Fruit fly (Drosophila melanogaster) whole organism, embryonic: Measurements from ENCODE around the gene CSN5.

Experiments
- BtbVII ChIP-seq: fragments of 200-800 bp; sonication (Bioruptor generic); optimal IDR thresholded peaks from 3 replicates; lab custom pipeline; 2017; ENCODE audit warnings: missing biosample characterization, mild to moderate bottlenecking, missing genetic modification characterization
- CG10147 ChIP-seq: fragments of 200-800 bp; sonication (Bioruptor generic); optimal IDR thresholded peaks from 2 replicates; lab custom pipeline; 2019; ENCODE audit warnings: missing biosample characterization, mild to moderate bottlenecking, missing genetic modification characterization, moderate library complexity
- CG12219 ChIP-seq: fragments of 200-800 bp; sonication (Bioruptor generic); optimal IDR thresholded peaks from 3 replicates; lab custom pipeline; 2018; ENCODE audit warnings: missing biosample characterization, mild to moderate bottlenecking, missing genetic modification characterization
- CG13624 ChIP-seq: fragments of 200-800 bp; sonication (Bioruptor generic); optimal IDR thresholded peaks from 2 replicates; lab custom pipeline; 2016; ENCODE audit warnings: missing biosample characterization, missing genetic modification characterization
- CG17328 ChIP-seq: fragments of 200-800 bp; sonication (Bioruptor generic); IDR thresholded peaks from 2 replicates; pipeline ENCODE4 v1.3.6; 2022; ENCODE audit warnings: missing biosample characterization, missing genetic modification characterization
- CG2678 ChIP-seq: fragments of 200-800 bp; sonication (Bioruptor generic); optimal IDR thresholded peaks from 3 replicates; lab custom pipeline; 2019; ENCODE audit warnings: missing biosample characterization, mild to moderate bottlenecking, missing genetic modification characterization, moderate library complexity
- fd102C ChIP-seq: fragments of 200-800 bp; sonication (Bioruptor generic); optimal IDR thresholded peaks from 2 replicates; lab custom pipeline; 2018; ENCODE audit warnings: missing biosample characterization, mild to moderate bottlenecking, missing genetic modification characterization, moderate library complexity
- gro ChIP-seq: fragments of 200-800 bp; sonication (Bioruptor generic); optimal IDR thresholded peaks from 2 replicates; lab custom pipeline; 2016; ENCODE audit warnings: missing biosample characterization, missing genetic modification characterization
- h ChIP-seq: fragments of >200 bp; optimal IDR thresholded peaks from 2 replicates; lab custom pipeline; 2017
- ham ChIP-seq: fragments of 200-800 bp; sonication (Bioruptor generic); IDR thresholded peaks from 2 replicates; pipeline ENCODE4 v1.3.6; 2022; ENCODE audit warnings: missing biosample characterization, missing genetic modification characterization
- ssp ChIP-seq: fragments of 200-800 bp; sonication (Bioruptor generic); IDR thresholded peaks from 2 replicates; pipeline ENCODE4 v1.3.6; 2022; ENCODE audit warnings: missing biosample characterization, missing genetic modification characterization
- twi ChIP-seq: fragments of 200-800 bp; optimal IDR thresholded peaks from 2 replicates; lab custom pipeline; 2019; ENCODE audit warnings: missing biosample characterization, mild to moderate bottlenecking, missing genetic modification characterization, moderate library complexity
- usp ChIP-seq: fragments of >200 bp; optimal IDR thresholded peaks from 2 replicates; lab custom pipeline; 2017; ENCODE audit warnings: missing biosample characterization, missing genetic modification characterization

DNA sequence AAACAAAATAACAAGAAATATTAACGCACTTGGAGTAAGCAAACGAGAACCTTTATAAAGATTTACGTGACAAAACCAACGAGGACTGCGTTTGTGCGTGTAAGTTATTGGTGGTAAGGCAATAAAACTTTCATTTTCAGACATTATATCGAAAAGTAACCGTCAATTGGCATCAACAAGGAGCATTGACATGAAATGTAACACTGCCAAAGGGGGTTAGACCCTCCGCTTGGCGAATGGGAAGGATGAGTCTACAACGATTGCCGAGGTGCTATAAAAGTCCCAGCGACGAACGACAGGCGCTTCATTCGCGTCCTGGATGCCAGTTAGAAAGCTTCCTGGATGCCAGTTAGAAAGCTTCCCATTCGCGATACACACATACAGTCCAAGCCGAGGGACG is 2.4 kb downstream of the CSN5 start, which contains the start of gene Gyc89Da:
- TF ChIP-seq ssp (GFP tag; lab: Robert Waterston, UW) (no peak), usp (GFP tag; lab: Kevin White, UChicago) (no peak), gro (GFP tag; lab: Kevin White, UChicago) (no peak), CG12219 (GFP tag; lab: Kevin White, UChicago) (no peak), ham (GFP tag; lab: Robert Waterston, UW) (no peak), BtbVII (GFP tag; lab: Kevin White, UChicago) (no peak), CG13624 (GFP tag; lab: Kevin White, UChicago) (no peak), CG17328 (GFP tag; lab: Robert Waterston, UW) (no peak), CG10147 (no peak), h (no peak), CG2678 (tag; lab: Kevin White, UChicago) (no peak), twi (tag; lab: Kevin White, UChicago) (no peak), fd102C (GFP tag; lab: Kevin White, UChicago) (no peak)
